Worm (Caenorhabditis elegans) whole organism, mixed stage, embryonic: ENCODE results near the gene ZC190.8.

ENCODE experiments used
- bed-3 ChIP-seq: fragments of 200-800 bp; sonication (Bioruptor generic); optimal IDR thresholded peaks from 3 replicates; lab custom pipeline; 2018; ENCODE audit warnings: mild to moderate bottlenecking, missing genetic modification characterization, moderate library complexity, missing compliant biosample characterization
- ceh-39 ChIP-seq: fragments of 150-350 bp; optimal IDR thresholded peaks from 2 replicates; lab custom pipeline; 2014; ENCODE audit warnings: missing biosample characterization, missing genetic modification characterization
- ceh-43 ChIP-seq: fragments of 200-800 bp; sonication (Bioruptor generic); optimal IDR thresholded peaks from 2 replicates; lab custom pipeline; 2018; ENCODE audit warnings: mild to moderate bottlenecking, missing genetic modification characterization, moderate library complexity, missing compliant biosample characterization
- ces-1 ChIP-seq: fragments of 150-350 bp; optimal IDR thresholded peaks from 2 replicates; lab custom pipeline; 2014; ENCODE audit warnings: missing biosample characterization, missing genetic modification reagents, missing genetic modification characterization
- elt-3 ChIP-seq: fragments of 150-350 bp; optimal IDR thresholded peaks from 2 replicates; lab custom pipeline; 2014; ENCODE audit warnings: missing biosample characterization, missing genetic modification characterization
- lsy-2 ChIP-seq: fragments of 150-350 bp; optimal IDR thresholded peaks from 2 replicates; lab custom pipeline; 2014; ENCODE audit warnings: missing biosample characterization, missing genetic modification characterization
- nhr-12 ChIP-seq: fragments of 150-350 bp; optimal IDR thresholded peaks from 2 replicates; lab custom pipeline; 2014; ENCODE audit warnings: missing biosample characterization, missing genetic modification characterization
- nhr-237 ChIP-seq: fragments of 150-350 bp; optimal IDR thresholded peaks from 2 replicates; lab custom pipeline; 2014; ENCODE audit warnings: missing biosample characterization, missing genetic modification characterization
- pha-4 ChIP-seq: fragments of 150-350 bp; optimal IDR thresholded peaks from 2 replicates; lab custom pipeline; 2018; ENCODE audit warnings: missing biosample characterization, missing genetic modification reagents, missing genetic modification characterization
- snpc-4 ChIP-seq: fragments of 150-350 bp; optimal IDR thresholded peaks from 2 replicates; lab custom pipeline; 2014; ENCODE audit warnings: missing biosample characterization, missing genetic modification characterization
- tbx-8 ChIP-seq: fragments of 200-800 bp; sonication (Bioruptor generic); optimal IDR thresholded peaks from 2 replicates; lab custom pipeline; 2018; ENCODE audit warnings: mild to moderate bottlenecking, missing genetic modification characterization, moderate library complexity, missing compliant biosample characterization
- unc-39 ChIP-seq: fragments of 150-350 bp; optimal IDR thresholded peaks from 2 replicates; lab custom pipeline; 2014; ENCODE audit warnings: missing biosample characterization, missing genetic modification characterization
- unc-62 ChIP-seq: fragments of 150-350 bp; optimal IDR thresholded peaks from 2 replicates; lab custom pipeline; 2014; ENCODE audit warnings: missing biosample characterization, missing genetic modification reagents, missing genetic modification characterization
- ztf-11 ChIP-seq: fragments of 150-350 bp; optimal IDR thresholded peaks from 2 replicates; lab custom pipeline; 2014; ENCODE audit warnings: missing biosample characterization, missing genetic modification characterization

DNA sequence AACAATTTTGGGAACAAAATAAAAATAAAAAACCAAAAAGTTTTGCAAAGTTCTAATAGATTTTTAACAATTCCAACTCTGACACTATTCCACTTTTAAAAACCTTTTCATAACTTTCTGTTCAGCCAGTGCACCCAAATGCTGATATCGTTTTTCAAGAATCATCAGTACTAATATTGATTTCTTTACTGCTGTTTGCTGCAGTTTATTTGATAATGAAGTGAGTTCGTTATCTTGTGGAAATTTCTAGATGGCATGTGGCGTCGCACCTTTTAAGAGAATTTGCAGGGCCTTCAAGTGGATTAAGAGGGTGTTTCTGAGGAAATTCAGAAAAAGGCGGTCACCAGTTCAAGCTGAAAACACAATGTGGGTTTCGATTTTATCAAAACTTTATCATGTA is 43.4 kb upstream of the ZC190.8 start:
- TF ChIP-seq ces-1 (GFP tag; lab: Kevin White, UChicago): no peak
- TF ChIP-seq tbx-8 (GFP tag; lab: Kevin White, UChicago): no peak
- no peak for TF ChIP-seq snpc-4 (tag; lab: Kevin White, UChicago)
- TF ChIP-seq nhr-12 (tag; lab: Kevin White, UChicago): no peak
- no peak for TF ChIP-seq unc-62 (GFP tag; lab: Kevin White, UChicago)
- no peak for TF ChIP-seq ceh-43 (GFP tag; lab: Kevin White, UChicago)
- TF ChIP-seq unc-39 (tag; lab: Kevin White, UChicago): no peak
- TF ChIP-seq nhr-237 (tag; lab: Kevin White, UChicago): no peak
- no peak for TF ChIP-seq pha-4
- TF ChIP-seq ztf-11 (tag; lab: Kevin White, UChicago): no peak
- no peak for TF ChIP-seq bed-3 (GFP tag; lab: Kevin White, UChicago)
- TF ChIP-seq ceh-39 (tag; lab: Kevin White, UChicago): no peak
- no peak for TF ChIP-seq elt-3 (tag; lab: Kevin White, UChicago)
- TF ChIP-seq lsy-2 (tag; lab: Kevin White, UChicago): no peak
